Fruit fly (Drosophila melanogaster): ENCODE data around the gene Rop.
A peak's percentile ranks its signal among the peaks of the same experiment; 100 is the strongest.

Gene Rop

DNA sequence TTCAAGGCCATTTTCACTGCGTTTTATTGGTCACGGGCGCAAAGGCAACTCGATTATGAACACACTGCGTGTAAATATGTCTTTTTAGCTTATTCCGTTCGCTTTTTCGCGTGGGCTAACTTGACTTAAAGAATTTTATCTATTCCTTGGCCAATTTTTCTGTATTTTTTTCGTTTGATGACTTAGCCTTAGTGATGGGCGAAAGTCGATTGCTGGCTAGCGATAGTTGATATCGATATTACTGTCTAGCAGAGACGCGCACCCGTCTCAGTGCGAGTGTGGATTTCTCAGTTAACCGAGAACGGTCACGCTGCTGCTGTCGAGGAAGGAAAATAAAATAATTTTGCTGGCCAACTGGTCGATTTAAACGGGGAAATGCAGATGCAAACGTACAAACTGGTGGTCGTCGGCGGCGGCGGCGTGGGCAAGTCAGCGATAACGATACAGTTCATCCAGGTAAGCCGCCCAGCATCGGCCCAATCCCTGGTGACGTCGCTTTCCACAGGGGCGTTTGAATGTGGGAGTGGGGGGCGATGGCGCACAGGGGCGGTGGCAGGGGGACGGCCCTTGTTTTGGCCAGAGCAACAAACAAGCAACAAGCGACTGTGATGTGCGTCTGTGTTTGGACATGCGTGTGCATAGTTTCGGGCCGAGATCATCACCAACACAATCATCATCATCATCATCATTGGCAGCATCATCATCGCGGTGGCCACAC is at the start of gene Rop, which contains the start of gene Ras64B (continued):
- TF ChIP-seq ab (GFP tag; optimal IDR thresholded peaks at IDR 0.05) (no peak), kay (GFP tag; optimal IDR thresholded peaks at IDR 0.05) (peak; percentile 86), CG5180 (GFP tag; optimal IDR thresholded peaks at IDR 0.05) (no peak), E2f1 (GFP tag; IDR thresholded peaks at IDR 0.05) (no peak), Sox100B (GFP tag; optimal IDR thresholded peaks at IDR 0.05) (no peak), crol (GFP tag; IDR thresholded peaks at IDR 0.05) (peak; percentile 96), bab2 (GFP tag; optimal IDR thresholded peaks at IDR 0.05) (no peak), unpg (GFP tag; optimal IDR thresholded peaks at IDR 0.05) (peak; percentile 29), pnt (GFP tag; optimal IDR thresholded peaks at IDR 0.05) (no peak), vnd (GFP tag; IDR thresholded peaks at IDR 0.05; ENCODE audit: partially characterized antibody) (peak; percentile 63; the same call in 2 of the 3 replicates), ATbp (GFP tag; optimal IDR thresholded peaks at IDR 0.05) (no peak), CG16779 (GFP tag; IDR thresholded peaks at IDR 0.05) (no peak), Opbp (GFP tag; IDR thresholded peaks at IDR 0.05; ENCODE audit: partially characterized antibody) (peak; percentile 92), zfh2 (GFP tag; optimal IDR thresholded peaks at IDR 0.05) (peak; percentile 1), dimm (GFP tag; IDR thresholded peaks at IDR 0.05) (no peak), CG13424 (tag; optimal IDR thresholded peaks at IDR 0.05) (no peak), sim (GFP tag; IDR thresholded peaks at IDR 0.05) (no peak), dan (GFP tag; IDR thresholded peaks at IDR 0.05) (no peak), CG5245 (GFP tag; optimal IDR thresholded peaks at IDR 0.05) (no peak), mirr (GFP tag; optimal IDR thresholded peaks at IDR 0.05) (no peak), dati (GFP tag; IDR thresholded peaks at IDR 0.05) (no peak), sc (optimal IDR thresholded peaks at IDR 0.05) (no peak), sc (GFP tag; optimal IDR thresholded peaks at IDR 0.05) (no peak), CG34224 (GFP tag; IDR thresholded peaks at IDR 0.05; ENCODE audit: partially characterized antibody) (peak; percentile 86), ken (GFP tag; IDR thresholded peaks at IDR 0.05) (no peak), corto (GFP tag; optimal IDR thresholded peaks at IDR 0.05) (no peak), crc (GFP tag; optimal IDR thresholded peaks at IDR 0.05) (no peak), bigmax (GFP tag; optimal IDR thresholded peaks at IDR 0.05) (no peak), gsb (GFP tag; IDR thresholded peaks at IDR 0.05) (no peak), hkb (optimal IDR thresholded peaks at IDR 0.05) (no peak), hkb (GFP tag; IDR thresholded peaks at IDR 0.05) (no peak), B-H2 (GFP tag; optimal IDR thresholded peaks at IDR 0.05) (no peak), sr (GFP tag; IDR thresholded peaks at IDR 0.05) (peak; percentile 32; the same call in 1 of the 3 replicates), oc (tag; optimal IDR thresholded peaks at IDR 0.05) (no peak), Doc2 (GFP tag; IDR thresholded peaks at IDR 0.05) (no peak), CG2120 (GFP tag; optimal IDR thresholded peaks at IDR 0.05) (peak; percentile 47), CG3995 (GFP tag; optimal IDR thresholded peaks at IDR 0.05) (no peak), CG11398 (GFP tag; optimal IDR thresholded peaks at IDR 0.05) (peak; percentile 14), pb (GFP tag; optimal IDR thresholded peaks at IDR 0.05) (peak; percentile 30), shn (GFP tag; optimal IDR thresholded peaks at IDR 0.05) (peak; percentile 4), CG10979 (tag; optimal IDR thresholded peaks at IDR 0.05) (no peak), CG31365 (tag; optimal IDR thresholded peaks at IDR 0.05) (no peak), Xrp1 (GFP tag; IDR thresholded peaks at IDR 0.05) (no peak), aop (GFP tag; IDR thresholded peaks at IDR 0.05) (no peak), CG4424 (GFP tag; optimal IDR thresholded peaks at IDR 0.05) (no peak), tio (GFP tag; optimal IDR thresholded peaks at IDR 0.05) (no peak), CG10274 (GFP tag; optimal IDR thresholded peaks at IDR 0.05) (no peak), croc (GFP tag; conservative IDR thresholded peaks at IDR 0.05) (no peak), CG6813 (GFP tag; optimal IDR thresholded peaks at IDR 0.05) (no peak), CG8281 (tag; optimal IDR thresholded peaks at IDR 0.05) (no peak), MBD-R2 (GFP tag; IDR thresholded peaks at IDR 0.05) (peak; percentile 84)
